Fruit fly (Drosophila melanogaster) whole organism: ENCODE data around the gene Pisd.

Experiments
- psq ChIP-seq: fragments of >200 bp; optimal IDR thresholded peaks from 2 replicates; lab custom pipeline; 2017
- usp ChIP-seq: fragments of >200 bp; optimal IDR thresholded peaks from 2 replicates; lab custom pipeline; 2017; ENCODE audit warnings: missing biosample characterization, missing genetic modification characterization, mixed read lengths

dm6 chr3R:24010637-24011214 is 39.9 kb upstream of the Pisd start:
- TF ChIP-seq usp (GFP tag; lab: Kevin White, UChicago) (no peak), psq (lab: Kevin White, UChicago) (no peak)
